Fruit fly (Drosophila melanogaster) whole organism, embryonic: ENCODE measurements around the gene Unr.

Experiments used
- Antp ChIP-seq: fragments of 200-800 bp; sonication (Bioruptor generic); optimal IDR thresholded peaks from 3 replicates; lab custom pipeline; 2016; ENCODE audit warnings: missing biosample characterization, missing genetic modification characterization
- C15 ChIP-seq: fragments of 200-800 bp; sonication (Bioruptor generic); IDR thresholded peaks from 3 replicates; pipeline ENCODE4 v1.3.6; 2022; ENCODE audit warnings: missing biosample characterization, missing genetic modification characterization
- CG10267 ChIP-seq: fragments of 200-800 bp; sonication (Bioruptor generic); optimal IDR thresholded peaks from 2 replicates; lab custom pipeline; 2018; ENCODE audit warnings: missing biosample characterization, mild to moderate bottlenecking, missing genetic modification characterization, moderate library complexity
- CG1233 ChIP-seq: fragments of 200-800 bp; sonication (Bioruptor generic); optimal IDR thresholded peaks from 4 replicates; lab custom pipeline; 2018; ENCODE audit warnings: missing biosample characterization, mild to moderate bottlenecking, missing genetic modification characterization
- CG15073 ChIP-seq: fragments of 200-800 bp; sonication (Bioruptor generic); optimal IDR thresholded peaks from 2 replicates; lab custom pipeline; 2016; ENCODE audit warnings: missing biosample characterization, missing genetic modification characterization
- CG15479 ChIP-seq: fragments of 200-800 bp; sonication (Bioruptor generic); optimal IDR thresholded peaks from 3 replicates; lab custom pipeline; 2019; ENCODE audit warnings: missing biosample characterization, mild to moderate bottlenecking, missing genetic modification characterization, moderate library complexity
- CG15514 ChIP-seq: fragments of 200-800 bp; sonication (Bioruptor generic); optimal IDR thresholded peaks from 3 replicates; lab custom pipeline; 2017; ENCODE audit warnings: missing biosample characterization, missing genetic modification characterization, mild to moderate bottlenecking, moderate library complexity, missing genetic modification reagents
- CG15601 ChIP-seq: fragments of 200-800 bp; sonication (Bioruptor generic); optimal IDR thresholded peaks from 3 replicates; lab custom pipeline; 2019; ENCODE audit warnings: missing biosample characterization, mild to moderate bottlenecking, missing genetic modification characterization, moderate library complexity
- CG16813 ChIP-seq: fragments of 200-800 bp; sonication (Bioruptor generic); IDR thresholded peaks from 3 replicates; pipeline ENCODE4 v1.3.6; 2022; ENCODE audit warnings: missing biosample characterization, missing genetic modification characterization; ENCODE audit not compliant: partially characterized antibody
- CG18619 ChIP-seq: fragments of 200-800 bp; sonication (Bioruptor generic); optimal IDR thresholded peaks from 3 replicates; lab custom pipeline; 2017; ENCODE audit warnings: missing biosample characterization, mild to moderate bottlenecking, missing genetic modification characterization
- CG2202 ChIP-seq: fragments of 200-800 bp; sonication (Bioruptor generic); optimal IDR thresholded peaks from 2 replicates; lab custom pipeline; 2018; ENCODE audit warnings: missing biosample characterization, mild to moderate bottlenecking, missing genetic modification characterization
- CG31224 ChIP-seq: fragments of 200-800 bp; sonication (Bioruptor generic); IDR thresholded peaks from 2 replicates; pipeline ENCODE4 v1.3.6; 2022; ENCODE audit warnings: missing biosample characterization, missing genetic modification characterization
- CG32772 ChIP-seq: fragments of 200-800 bp; sonication (Bioruptor generic); IDR thresholded peaks from 2 replicates; pipeline ENCODE4 v1.3.6; 2022; ENCODE audit warnings: missing biosample characterization, missing genetic modification characterization
- CG4360 ChIP-seq: fragments of 200-800 bp; sonication (Bioruptor generic); IDR thresholded peaks from 2 replicates; pipeline ENCODE4 v1.3.6; 2022; ENCODE audit warnings: missing biosample characterization, missing genetic modification characterization
- CG6765 ChIP-seq: fragments of 200-800 bp; sonication (Bioruptor generic); optimal IDR thresholded peaks from 3 replicates; lab custom pipeline; 2017; ENCODE audit warnings: missing biosample characterization, mild to moderate bottlenecking, missing genetic modification characterization
- CG8478 ChIP-seq: fragments of >200 bp; optimal IDR thresholded peaks from 2 replicates; lab custom pipeline; 2018
- CG9437 ChIP-seq: fragments of 200-800 bp; sonication (Bioruptor generic); optimal IDR thresholded peaks from 2 replicates; lab custom pipeline; 2018; ENCODE audit warnings: missing biosample characterization, mild to moderate bottlenecking, missing genetic modification characterization
- E2f1 ChIP-seq: fragments of 200-800 bp; sonication (Bioruptor generic); IDR thresholded peaks from 2 replicates; pipeline ENCODE4 v1.3.6; 2022; ENCODE audit warnings: missing biosample characterization, missing genetic modification characterization
- Fer1 ChIP-seq: fragments of 200-800 bp; sonication (Bioruptor generic); optimal IDR thresholded peaks from 2 replicates; lab custom pipeline; 2017; ENCODE audit warnings: missing biosample characterization, mild to moderate bottlenecking, missing genetic modification characterization
- Hr3 ChIP-seq: fragments of 200-800 bp; sonication (Bioruptor generic); optimal IDR thresholded peaks from 3 replicates; lab custom pipeline; 2016; ENCODE audit warnings: missing biosample characterization, missing genetic modification characterization
- Lpt ChIP-seq: fragments of >200 bp; optimal IDR thresholded peaks from 2 replicates; lab custom pipeline; 2018; ENCODE audit warnings: missing biosample characterization, missing genetic modification characterization
- Med ChIP-seq: fragments of 200-800 bp; sonication (Bioruptor generic); peaks from one replicate; lab custom pipeline; 2016; ENCODE audit warnings: missing biosample characterization, missing genetic modification characterization, mild to moderate bottlenecking, inconsistent platforms, moderate library complexity
- NC2α ChIP-seq: fragments of 200-800 bp; sonication (Bioruptor generic); optimal IDR thresholded peaks from 2 replicates; lab custom pipeline; 2016; ENCODE audit warnings: missing biosample characterization, missing genetic modification characterization
- Ssrp ChIP-seq: fragments of 200-800 bp; sonication (Bioruptor generic); optimal IDR thresholded peaks from 2 replicates; lab custom pipeline; 2018; ENCODE audit warnings: missing biosample characterization, mild to moderate bottlenecking, missing genetic modification characterization, moderate library complexity
- Xrp1 ChIP-seq: fragments of 200-800 bp; sonication (Bioruptor generic); IDR thresholded peaks from 2 replicates; pipeline ENCODE4 v1.3.6; 2022; ENCODE audit warnings: missing biosample characterization, missing genetic modification characterization
- bowl ChIP-seq: fragments of 200-800 bp; sonication (Bioruptor generic); IDR thresholded peaks from 2 replicates; pipeline ENCODE4 v1.3.6; 2022; ENCODE audit warnings: missing biosample characterization, missing genetic modification characterization
- cg ChIP-seq: fragments of 200-800 bp; sonication (Bioruptor generic); optimal IDR thresholded peaks from 3 replicates; lab custom pipeline; 2019; ENCODE audit warnings: missing biosample characterization, mild to moderate bottlenecking, missing genetic modification characterization, moderate library complexity
- chm ChIP-seq: fragments of 200-800 bp; sonication (Bioruptor generic); IDR thresholded peaks from 2 replicates; pipeline ENCODE4 v1.3.6; 2022; ENCODE audit warnings: missing biosample characterization, missing genetic modification characterization
- crp ChIP-seq, 2 experiments: fragments of 200-800 bp; sonication (Bioruptor generic); optimal IDR thresholded peaks; 2 replicates in 1 of 2; 3 replicates in 1 of 2; lab custom pipeline; 2017; ENCODE audit warnings: missing biosample characterization in 2 of 2, missing genetic modification characterization in 2 of 2, mild to moderate bottlenecking in 1 of 2, moderate library complexity in 1 of 2
- da ChIP-seq: fragments of 200-800 bp; sonication (Bioruptor generic); optimal IDR thresholded peaks from 2 replicates; lab custom pipeline; 2016; ENCODE audit warnings: missing biosample characterization, missing genetic modification characterization
- danr ChIP-seq: fragments of 200-800 bp; sonication (Bioruptor generic); IDR thresholded peaks from 2 replicates; pipeline ENCODE4 v1.3.6; 2022; ENCODE audit warnings: missing biosample characterization, missing genetic modification characterization
- dati ChIP-seq: fragments of 200-800 bp; sonication (Bioruptor generic); IDR thresholded peaks from 2 replicates; pipeline ENCODE4 v1.3.6; 2022; ENCODE audit warnings: missing biosample characterization, missing genetic modification characterization
- esg ChIP-seq: fragments of 200-800 bp; sonication (Bioruptor generic); conservative IDR thresholded peaks from 2 replicates; pipeline ENCODE4 v1.3.6; 2022; ENCODE audit warnings: missing biosample characterization, missing genetic modification characterization
- fd96Cb ChIP-seq: fragments of 200-800 bp; sonication (Bioruptor generic); optimal IDR thresholded peaks from 2 replicates; lab custom pipeline; 2018; ENCODE audit warnings: missing biosample characterization, mild to moderate bottlenecking, missing genetic modification characterization, moderate library complexity
- fu2 ChIP-seq: fragments of 200-800 bp; sonication (Bioruptor generic); optimal IDR thresholded peaks from 2 replicates; lab custom pipeline; 2016; ENCODE audit warnings: missing biosample characterization, missing genetic modification characterization
- gt ChIP-seq: fragments of 200-800 bp; sonication (Bioruptor generic); IDR thresholded peaks from 2 replicates; pipeline ENCODE4 v1.3.6; 2022; ENCODE audit warnings: missing biosample characterization, missing genetic modification characterization
- her ChIP-seq: fragments of 200-800 bp; sonication (Bioruptor generic); optimal IDR thresholded peaks from 2 replicates; lab custom pipeline; 2016; ENCODE audit warnings: missing biosample characterization, missing genetic modification characterization
- knrl ChIP-seq: fragments of 200-800 bp; sonication (Bioruptor generic); IDR thresholded peaks from 3 replicates; pipeline ENCODE4 v1.3.6; 2022; ENCODE audit warnings: missing biosample characterization, missing genetic modification characterization; ENCODE audit not compliant: partially characterized antibody
- lab ChIP-seq: fragments of 200-800 bp; sonication (Bioruptor generic); optimal IDR thresholded peaks from 3 replicates; lab custom pipeline; 2017; ENCODE audit warnings: missing biosample characterization, missing genetic modification characterization, mild to moderate bottlenecking, moderate library complexity, missing genetic modification reagents
- lbe ChIP-seq: fragments of 200-800 bp; sonication (Bioruptor generic); optimal IDR thresholded peaks from 2 replicates; lab custom pipeline; 2016; ENCODE audit warnings: missing biosample characterization, mild to moderate bottlenecking, missing genetic modification characterization
- lola ChIP-seq, 3 experiments: fragments of >200 bp in 2 of 3; fragments of 200-800 bp in 1 of 3; sonication (Bioruptor generic) in 1 of 3; optimal IDR thresholded peaks; 2 replicates each; lab custom pipeline; 2017 to 2019; ENCODE audit warnings: missing biosample characterization in 3 of 3, missing genetic modification characterization in 3 of 3, mild to moderate bottlenecking in 1 of 3, moderate library complexity in 1 of 3
- pan ChIP-seq, 4 experiments: fragments of >200 bp in 3 of 4; fragments of 200-800 bp in 1 of 4; sonication (Bioruptor generic) in 1 of 4; optimal IDR thresholded peaks in 3 of 4; IDR thresholded peaks in 1 of 4; 2 replicates each; pipeline versions ENCODE4 v1.3.6 to Lab custom; 2017 to 2022; ENCODE audit warnings: missing biosample characterization in 2 of 4, missing genetic modification characterization in 2 of 4, mixed read lengths in 1 of 4
- pfk ChIP-seq: fragments of 200-800 bp; sonication (Bioruptor generic); optimal IDR thresholded peaks from 2 replicates; lab custom pipeline; 2018; ENCODE audit warnings: missing biosample characterization, mild to moderate bottlenecking, missing genetic modification characterization, moderate library complexity
- repo ChIP-seq: fragments of 200-800 bp; sonication (Bioruptor generic); optimal IDR thresholded peaks from 2 replicates; lab custom pipeline; 2016; ENCODE audit warnings: missing biosample characterization, missing genetic modification characterization
- sc ChIP-seq, 3 experiments: fragments of >200 bp in 2 of 3; fragments of 200-800 bp in 1 of 3; sonication (Bioruptor generic) in 1 of 3; optimal IDR thresholded peaks; 2 replicates in 2 of 3; 3 replicates in 1 of 3; lab custom pipeline; 2017; ENCODE audit warnings: mild to moderate bottlenecking in 1 of 3, missing biosample characterization in 1 of 3, missing genetic modification characterization in 1 of 3, missing genetic modification reagents in 1 of 3
- vnd ChIP-seq: fragments of 200-800 bp; sonication (Bioruptor generic); IDR thresholded peaks from 3 replicates; pipeline ENCODE4 v1.3.6; 2022; ENCODE audit warnings: missing biosample characterization, missing genetic modification characterization; ENCODE audit not compliant: partially characterized antibody
- zen2 ChIP-seq: fragments of 200-800 bp; sonication (Bioruptor generic); IDR thresholded peaks from 3 replicates; pipeline ENCODE4 v1.3.6; 2022; ENCODE audit warnings: missing biosample characterization, missing genetic modification characterization; ENCODE audit not compliant: partially characterized antibody

Gene Unr

dm6 chr3L:8457866-8458766, 15.9 kb upstream of the Unr start (continued):
- TF ChIP-seq knrl (GFP tag; lab: Robert Waterston, UW): no peak
- TF ChIP-seq CG4360 (GFP tag; lab: Robert Waterston, UW): peak; percentile 83
- TF ChIP-seq Ssrp (tag; lab: Kevin White, UChicago): peak; percentile 99
- no peak for TF ChIP-seq zen2 (GFP tag; lab: Robert Waterston, UW)
- peak; percentile 95 for TF ChIP-seq CG9437 (GFP tag; lab: Kevin White, UChicago)
- TF ChIP-seq Xrp1: peak; percentile 99
- TF ChIP-seq pfk (GFP tag; lab: Kevin White, UChicago): no peak
- peak; percentile 95 for TF ChIP-seq Antp (GFP tag; lab: Kevin White, UChicago)
- TF ChIP-seq CG15514: peak; percentile 91
- TF ChIP-seq danr (GFP tag; lab: Robert Waterston, UW): peak; percentile 95
- TF ChIP-seq C15: peak; percentile 94
- TF ChIP-seq esg (GFP tag; lab: Robert Waterston, UW): peak; percentile 97
- TF ChIP-seq gt (GFP tag; lab: Robert Waterston, UW): peak; percentile 96
- peak; percentile 99 for TF ChIP-seq CG2202 (tag; lab: Kevin White, UChicago)
- peak; percentile 95 for TF ChIP-seq NC2α
- TF ChIP-seq Lpt: no peak
- TF ChIP-seq pan (optimal IDR thresholded peaks at IDR 0.05; lab: Kevin White, UChicago): no peak
- peak in 1 of 2 experiments; percentile 98 for TF ChIP-seq pan (GFP tag; optimal IDR thresholded peaks at IDR 0.05 in 1 of 2, IDR thresholded peaks at IDR 0.05 in 1 of 2)
- TF ChIP-seq vnd (GFP tag; lab: Robert Waterston, UW): no peak
- peak; percentile 94 for TF ChIP-seq CG31224 (GFP tag; lab: Robert Waterston, UW)
- peak in 1 of 3 experiments; percentile 99 for TF ChIP-seq lola (GFP tag; optimal IDR thresholded peaks at IDR 0.05; lab: Kevin White, UChicago)
- TF ChIP-seq CG15601: peak; percentile 99
- no peak for TF ChIP-seq cg (GFP tag; lab: Kevin White, UChicago)
- peak; percentile 98 for TF ChIP-seq lab (GFP tag; lab: Kevin White, UChicago)
- peak; percentile 94 for TF ChIP-seq bowl (GFP tag; lab: Robert Waterston, UW)
- no peak for TF ChIP-seq CG8478 (lab: Kevin White, UChicago)
- TF ChIP-seq CG18619: peak; percentile 98
- TF ChIP-seq da: peak; percentile 96
- TF ChIP-seq sc (optimal IDR thresholded peaks at IDR 0.05; lab: Kevin White, UChicago): no peak
- TF ChIP-seq sc (GFP tag; optimal IDR thresholded peaks at IDR 0.05; lab: Kevin White, UChicago): peak; percentile 98
- peak; percentile 99 for TF ChIP-seq fd96Cb (tag; lab: Kevin White, UChicago)
- TF ChIP-seq CG6765 (GFP tag; lab: Kevin White, UChicago): peak; percentile 96
- TF ChIP-seq CG15479 (GFP tag; lab: Kevin White, UChicago): peak; percentile 17
- peak; percentile 85 for TF ChIP-seq CG15073 (GFP tag; lab: Kevin White, UChicago)
- TF ChIP-seq Hr3: peak; percentile 98
- TF ChIP-seq Med (GFP tag; lab: Kevin White, UChicago): peak; percentile 100
- TF ChIP-seq dati: peak; percentile 96
- peak; percentile 93 for TF ChIP-seq fu2 (GFP tag; lab: Kevin White, UChicago)
- peak; percentile 98 for TF ChIP-seq chm (GFP tag; lab: Robert Waterston, UW)
- TF ChIP-seq Fer1 (GFP tag; lab: Kevin White, UChicago): peak; percentile 98
- peak; percentile 97 for TF ChIP-seq repo
- TF ChIP-seq lbe (GFP tag; lab: Kevin White, UChicago): peak; percentile 63
- TF ChIP-seq CG16813: no peak
- TF ChIP-seq CG10267 (tag; lab: Kevin White, UChicago): peak; percentile 94
- peak; percentile 94 for TF ChIP-seq CG1233 (GFP tag; lab: Kevin White, UChicago)
- peak; percentile 98 for TF ChIP-seq E2f1 (GFP tag; lab: Robert Waterston, UW)
- TF ChIP-seq CG32772 (GFP tag; lab: Robert Waterston, UW): peak; percentile 98
- TF ChIP-seq crp (GFP tag; optimal IDR thresholded peaks at IDR 0.05; lab: Kevin White, UChicago): peak; percentile 18 to 71
- peak; percentile 93 for TF ChIP-seq her
